Fruit fly (Drosophila melanogaster) whole organism, prepupa: Measurements from ENCODE around the gene CG34274.

Experiments
- CG6854 ChIP-seq: fragments of 200-800 bp; sonication (Bioruptor generic); optimal IDR thresholded peaks from 2 replicates; lab custom pipeline; 2017; ENCODE audit warnings: missing biosample characterization, mild to moderate bottlenecking, missing genetic modification characterization
- CG7368 ChIP-seq: fragments of 200-800 bp; sonication (Bioruptor generic); optimal IDR thresholded peaks from 3 replicates; lab custom pipeline; 2016; ENCODE audit warnings: missing biosample characterization, missing genetic modification characterization
- esn ChIP-seq: fragments of 200-800 bp; sonication (Bioruptor generic); optimal IDR thresholded peaks from 2 replicates; lab custom pipeline; 2016; ENCODE audit warnings: missing biosample characterization, mild to moderate bottlenecking, missing genetic modification characterization, moderate library complexity

DNA sequence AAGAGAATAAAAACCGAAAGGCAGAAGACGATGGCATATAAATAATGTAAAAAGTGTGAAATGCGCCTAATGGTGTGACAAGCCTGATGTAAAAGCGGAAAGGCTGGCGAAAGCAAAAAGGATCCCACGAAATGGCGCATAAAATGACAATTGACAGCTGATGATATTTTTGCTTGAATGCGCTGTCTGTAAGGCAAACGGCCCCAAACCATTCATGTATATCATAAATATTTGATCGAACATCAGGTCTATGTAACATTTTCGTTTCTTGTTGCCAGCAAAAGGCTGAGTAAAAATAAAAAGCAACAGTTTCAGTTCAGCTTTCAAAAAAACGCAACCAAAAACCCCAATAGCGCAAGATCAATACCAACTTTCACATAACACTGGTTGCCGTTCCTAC, 12.8 kb downstream of the CG34274 start, which contains the start of gene CG4520:
- TF ChIP-seq esn (GFP tag; lab: Kevin White, UChicago) (no peak), CG6854 (GFP tag; lab: Kevin White, UChicago) (no peak), CG7368 (GFP tag; lab: Kevin White, UChicago) (no peak)
